Worm (Caenorhabditis elegans) whole organism, L4/young adult: ENCODE results near the gene ZC449.2.

Experiments
- W03F9.2 ChIP-seq: fragments of 150-350 bp; optimal IDR thresholded peaks from 2 replicates; lab custom pipeline; 2014; ENCODE audit warnings: missing biosample characterization, missing genetic modification characterization
- dao-5 ChIP-seq: sonication (generic microtip); optimal IDR thresholded peaks from 2 replicates; lab custom pipeline; 2016; ENCODE audit warnings: missing genotype, missing genetic modification characterization, moderate library complexity, missing compliant biosample characterization
- him-1 ChIP-seq: sonication (generic microtip); optimal IDR thresholded peaks from 2 replicates; lab custom pipeline; 2016; ENCODE audit warnings: missing genotype, missing genetic modification reagents, missing genetic modification characterization, missing compliant biosample characterization

- no peak for TF ChIP-seq him-1 (tag; lab: Kevin White, UChicago)
- no peak for TF ChIP-seq dao-5 (tag; lab: Kevin White, UChicago)
- TF ChIP-seq W03F9.2, result no peak
Measured at ce11 chrX:4976530-4976929, 44.6 kb upstream of the ZC449.2 start, which contains the start of gene lfi-1.
